Worm (Caenorhabditis elegans) whole organism, midembryonic: ENCODE data around the gene C14C10.5.

Experiments
- T22C8.4 ChIP-seq: fragments of 200-800 bp; sonication (Bioruptor generic); IDR thresholded peaks from 2 replicates; pipeline ENCODE4 v1.3.6; 2022; ENCODE audit warnings: missing genetic modification characterization, missing compliant biosample characterization
- cog-1 ChIP-seq: sonication (generic microtip); optimal IDR thresholded peaks from 2 replicates; lab custom pipeline; 2016; ENCODE audit warnings: missing genetic modification characterization, missing compliant biosample characterization
- flt-1 ChIP-seq: fragments of 200-800 bp; sonication (Bioruptor generic); IDR thresholded peaks from 2 replicates; pipeline ENCODE4 v1.3.6; 2022; ENCODE audit warnings: missing genetic modification characterization, missing compliant biosample characterization
- klf-2 ChIP-seq: fragments of 200-800 bp; sonication (Bioruptor generic); conservative IDR thresholded peaks from 2 replicates; pipeline ENCODE4 v1.3.6; 2022; ENCODE audit warnings: missing genetic modification reagents, missing genetic modification characterization, missing compliant biosample characterization
- med-1 ChIP-seq: sonication (generic microtip); optimal IDR thresholded peaks from 2 replicates; lab custom pipeline; 2017; ENCODE audit warnings: missing genetic modification characterization, mild to moderate bottlenecking, missing compliant biosample characterization, antibody characterized with exemption, missing genetic modification reagents; ENCODE audit not compliant: insufficient read depth
- ref-1 ChIP-seq: fragments of 200-800 bp; sonication (Bioruptor generic); conservative IDR thresholded peaks from 2 replicates; pipeline ENCODE4 v1.3.6; 2022; ENCODE audit warnings: missing genetic modification reagents, missing genetic modification characterization, missing compliant biosample characterization
- tab-1 ChIP-seq: fragments of 200-800 bp; sonication (Bioruptor generic); IDR thresholded peaks from 2 replicates; pipeline ENCODE4 v1.3.6; 2022; ENCODE audit warnings: missing genetic modification characterization, missing compliant biosample characterization
- ztf-23 ChIP-seq: fragments of 200-800 bp; sonication (Bioruptor generic); IDR thresholded peaks from 2 replicates; pipeline ENCODE4 v1.3.6; 2022; ENCODE audit warnings: missing genetic modification reagents, missing genetic modification characterization, missing compliant biosample characterization
- ztf-29 ChIP-seq: fragments of 200-800 bp; sonication (Bioruptor generic); IDR thresholded peaks from 2 replicates; pipeline ENCODE4 v1.3.6; 2022; ENCODE audit warnings: missing genetic modification reagents, missing genetic modification characterization, missing compliant biosample characterization

Gene C14C10.5

DNA sequence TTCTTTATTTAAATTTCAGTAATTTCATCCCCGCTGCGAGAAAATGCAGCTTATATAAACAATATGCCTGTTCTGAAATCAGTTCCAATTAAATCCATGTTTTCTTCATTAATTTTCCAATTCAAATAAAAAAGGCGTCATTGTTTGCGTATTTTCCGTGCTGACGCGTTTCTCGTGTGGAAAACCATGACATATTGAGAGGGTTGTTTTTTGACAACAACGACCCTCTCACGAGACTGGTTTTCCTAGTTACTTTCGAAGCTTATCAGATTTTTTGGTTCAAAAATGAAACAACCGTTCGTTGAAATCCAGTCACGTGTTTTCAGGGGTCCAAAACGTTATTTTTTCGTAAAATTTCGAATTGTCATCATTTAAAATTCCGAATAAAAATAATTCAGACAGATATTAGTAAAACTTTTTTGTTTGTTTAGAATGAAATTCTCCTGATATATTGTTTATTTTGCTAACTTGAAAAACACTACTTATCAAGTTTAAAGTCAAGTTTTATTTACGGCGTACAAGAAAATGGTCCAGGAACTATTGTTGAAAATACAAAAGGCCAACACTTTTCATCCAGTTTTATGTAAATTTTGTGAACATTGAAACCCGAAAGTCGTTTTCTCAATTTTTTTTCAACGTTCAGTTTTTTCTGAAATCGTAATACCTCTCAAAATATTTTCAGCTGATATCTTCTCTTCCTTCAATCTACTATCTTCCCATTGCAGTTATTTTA is at the start of gene C14C10.5:
C14C10.5 (plus strand) TSS at position 683 of the 733 bp plus-strand sequence.
- TF ChIP-seq med-1 (no peak), ztf-29 (GFP tag; lab: Robert Waterston, UW) (no peak), cog-1 (tag; lab: Kevin White, UChicago) (no peak), tab-1 (no peak), ref-1 (GFP tag; lab: Robert Waterston, UW) (no peak), flt-1 (GFP tag; lab: Robert Waterston, UW) (no peak), klf-2 (GFP tag; lab: Robert Waterston, UW) (no peak), ztf-23 (no peak), T22C8.4 (GFP tag; lab: Robert Waterston, UW) (no peak)

DNA sequence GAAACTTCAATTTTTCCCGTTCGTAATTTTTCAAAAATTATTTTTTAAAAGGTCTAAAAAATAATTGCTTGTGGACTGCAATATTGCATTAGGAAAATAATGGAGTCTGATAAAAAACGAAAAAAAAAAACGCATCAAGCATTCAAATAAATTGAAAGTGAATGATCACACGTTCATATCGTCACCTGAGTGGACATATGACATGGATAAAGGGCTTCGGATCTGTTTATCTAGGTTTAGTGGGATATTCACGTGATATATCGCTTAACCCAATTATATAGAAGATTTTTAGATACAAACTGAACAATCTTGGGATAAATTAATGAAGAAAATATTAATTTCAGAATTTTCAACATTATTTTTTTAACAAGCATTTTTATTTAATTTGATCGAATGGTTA is 49.2 kb upstream of the C14C10.5 start:
- TF ChIP-seq ztf-29 (GFP tag; lab: Robert Waterston, UW) (no peak), klf-2 (GFP tag; lab: Robert Waterston, UW) (no peak), tab-1 (no peak), T22C8.4 (GFP tag; lab: Robert Waterston, UW) (no peak), ztf-23 (no peak), ref-1 (GFP tag; lab: Robert Waterston, UW) (no peak), med-1 (no peak), cog-1 (tag; lab: Kevin White, UChicago) (no peak), flt-1 (GFP tag; lab: Robert Waterston, UW) (no peak)

DNA sequence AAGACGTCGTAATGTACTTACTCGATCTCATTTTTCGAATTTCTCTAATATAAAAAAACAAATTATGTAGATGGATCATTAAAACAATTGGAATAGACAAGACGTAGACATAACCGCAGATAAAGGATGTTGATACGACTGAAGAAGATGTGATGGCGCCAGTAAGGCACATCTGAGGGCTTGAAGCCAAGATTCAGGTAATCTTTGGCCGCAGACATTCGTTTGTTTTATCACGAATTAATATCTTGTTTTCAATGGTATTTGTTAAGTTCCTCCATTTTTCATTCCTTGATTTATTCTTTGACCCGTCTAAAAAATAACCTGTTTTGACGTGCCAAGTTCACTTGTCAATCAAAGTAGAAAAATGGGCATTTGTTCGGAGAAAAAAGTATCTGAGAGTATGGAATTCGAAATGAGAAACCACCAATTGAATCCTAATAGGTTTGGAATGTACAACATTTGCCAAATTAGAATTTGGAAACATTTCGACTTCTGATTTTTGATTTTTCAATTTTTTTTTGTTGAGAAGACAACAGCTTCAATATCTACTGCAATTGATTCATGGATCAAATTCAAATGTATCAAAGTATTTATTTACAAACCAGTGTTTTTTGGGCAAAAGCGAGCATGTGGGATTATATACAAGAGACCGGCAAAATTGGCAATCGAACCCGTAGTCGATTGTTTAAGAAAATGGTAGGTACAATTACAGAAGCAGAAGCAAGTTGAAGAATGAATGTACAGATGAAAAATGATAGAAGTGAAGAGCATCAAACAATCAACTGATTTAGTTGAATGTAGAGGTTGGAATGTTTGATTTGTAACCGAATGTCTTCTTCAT is 48.1 kb upstream of the C14C10.5 start:
- TF ChIP-seq med-1 (no peak), flt-1 (GFP tag; lab: Robert Waterston, UW) (no peak), ztf-29 (GFP tag; lab: Robert Waterston, UW) (no peak), tab-1 (no peak), cog-1 (tag; lab: Kevin White, UChicago) (no peak), T22C8.4 (GFP tag; lab: Robert Waterston, UW) (no peak), klf-2 (GFP tag; lab: Robert Waterston, UW) (no peak), ref-1 (GFP tag; lab: Robert Waterston, UW) (no peak), ztf-23 (no peak)

DNA sequence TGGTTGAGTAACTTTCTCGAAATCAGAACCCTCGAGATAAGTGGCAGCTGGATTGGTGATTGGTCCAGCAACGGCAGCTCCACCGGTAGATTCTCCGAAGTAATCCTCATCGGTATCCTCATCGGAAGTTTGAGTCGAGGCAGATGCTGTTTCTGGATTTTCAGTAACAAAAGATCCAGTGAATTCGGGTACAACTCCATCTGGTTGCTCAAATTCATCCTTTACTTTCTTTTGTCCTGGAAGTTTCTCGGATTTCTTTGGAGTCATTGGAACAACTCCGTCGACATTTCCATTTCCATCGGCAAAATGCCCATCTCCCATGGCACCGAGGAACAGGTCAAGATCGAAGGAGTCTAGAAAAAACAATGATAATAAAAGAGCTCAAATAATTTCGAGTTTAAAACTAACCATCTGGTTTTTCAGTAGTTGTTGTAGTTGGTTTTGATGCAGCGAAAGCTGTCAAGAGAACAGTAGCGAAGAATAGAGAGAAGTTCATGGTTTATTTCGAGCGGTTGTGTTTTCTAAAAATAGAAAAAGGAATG is 47.2 kb upstream of the C14C10.5 start, which contains the start of gene F45D3.4:
F45D3.4 (minus strand) TSS at position 521 of the 542 bp plus-strand sequence.
- TF ChIP-seq med-1 (no peak), ztf-23 (no peak), tab-1 (no peak), T22C8.4 (GFP tag; lab: Robert Waterston, UW) (no peak), klf-2 (GFP tag; lab: Robert Waterston, UW) (no peak), cog-1 (tag; lab: Kevin White, UChicago) (no peak), ztf-29 (GFP tag; lab: Robert Waterston, UW) (no peak), flt-1 (GFP tag; lab: Robert Waterston, UW) (no peak), ref-1 (GFP tag; lab: Robert Waterston, UW) (no peak)

DNA sequence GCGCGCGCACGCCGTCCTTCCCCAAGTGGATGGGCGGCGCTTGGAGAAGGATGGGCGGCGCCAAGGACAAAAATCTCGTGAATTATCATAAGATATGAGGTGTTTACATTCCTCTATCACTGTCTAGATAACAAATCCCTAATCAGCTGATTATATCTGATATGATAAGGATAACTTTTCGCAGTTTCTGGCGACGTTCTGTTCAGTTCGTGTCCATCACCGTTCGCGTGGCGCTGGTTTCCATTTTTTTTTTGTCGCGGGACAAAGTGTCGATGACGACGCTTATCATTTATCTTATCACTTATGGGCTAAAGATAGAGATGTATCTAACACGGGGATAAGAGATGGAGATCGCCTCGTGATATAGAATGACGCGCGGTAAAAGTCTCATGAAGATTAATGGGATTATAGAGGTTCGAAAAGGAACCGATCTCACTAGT is 46.7 kb upstream of the C14C10.5 start:
- no peak for TF ChIP-seq tab-1
- TF ChIP-seq klf-2 (GFP tag; lab: Robert Waterston, UW): no peak
- no peak for TF ChIP-seq ztf-29 (GFP tag; lab: Robert Waterston, UW)
- no peak for TF ChIP-seq T22C8.4 (GFP tag; lab: Robert Waterston, UW)
- no peak for TF ChIP-seq ref-1 (GFP tag; lab: Robert Waterston, UW)
- no peak for TF ChIP-seq med-1
- no peak for TF ChIP-seq cog-1 (tag; lab: Kevin White, UChicago)
- no peak for TF ChIP-seq ztf-23
- TF ChIP-seq flt-1 (GFP tag; lab: Robert Waterston, UW): no peak

DNA sequence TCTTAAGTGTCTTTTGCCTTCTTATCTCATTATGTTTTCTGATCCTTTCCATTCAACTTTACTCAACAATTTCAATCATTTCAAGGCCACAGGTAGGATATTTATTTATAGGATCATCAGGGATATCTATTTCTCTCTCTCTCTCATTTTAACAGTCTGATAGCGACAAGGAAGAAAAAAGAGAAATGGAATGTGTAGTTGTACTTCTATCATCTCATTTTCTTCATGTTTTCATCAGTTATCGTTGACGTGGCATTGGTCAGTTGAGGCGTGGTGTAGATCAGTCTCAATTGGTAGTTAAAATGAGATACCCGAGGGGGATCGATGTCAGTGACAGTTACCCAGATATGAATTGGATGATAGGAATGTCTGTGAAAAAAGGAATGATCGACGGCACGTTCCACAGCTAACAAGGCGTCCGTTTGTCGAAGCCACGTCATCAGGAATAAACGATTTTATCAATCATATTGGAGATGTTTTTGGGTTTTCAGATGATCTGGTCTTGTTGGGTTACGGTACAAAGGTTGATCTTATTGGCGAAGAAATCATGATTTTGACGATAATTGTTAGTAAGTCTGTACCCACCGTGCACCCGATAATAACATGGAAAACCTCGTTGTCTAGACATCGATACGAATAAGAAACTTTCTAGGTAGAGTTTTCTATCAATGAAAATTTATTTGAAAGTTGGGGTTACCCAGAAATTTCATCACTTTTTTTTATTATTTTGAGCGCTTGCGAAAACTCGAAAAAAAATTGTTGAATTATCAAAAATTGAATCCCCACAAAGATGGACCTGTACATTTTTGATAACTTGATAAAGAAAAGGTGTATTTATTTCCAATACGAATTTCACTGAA is 45.6 kb upstream of the C14C10.5 start:
- TF ChIP-seq T22C8.4 (GFP tag; lab: Robert Waterston, UW): no peak
- no peak for TF ChIP-seq ztf-23
- no peak for TF ChIP-seq ztf-29 (GFP tag; lab: Robert Waterston, UW)

DNA sequence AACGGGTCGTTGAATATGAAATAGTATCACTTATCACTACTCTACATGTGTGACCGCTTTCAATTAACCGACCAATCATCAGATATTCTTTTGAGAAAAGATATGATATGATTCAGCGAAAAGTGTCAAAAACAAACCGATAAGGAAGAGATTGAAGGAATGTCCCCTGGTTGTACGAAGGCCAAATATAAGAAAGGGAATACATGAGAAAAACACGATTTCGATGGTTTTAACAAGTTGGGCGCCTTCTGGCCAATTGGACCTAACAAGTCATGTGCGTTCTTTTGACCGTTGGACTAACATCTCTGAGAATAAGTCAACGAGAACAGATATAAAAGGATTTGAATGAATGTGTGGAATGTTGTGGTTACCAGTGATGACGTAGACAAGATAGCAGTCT is 44.1 kb upstream of the C14C10.5 start:
- no peak for TF ChIP-seq T22C8.4 (GFP tag; lab: Robert Waterston, UW)

DNA sequence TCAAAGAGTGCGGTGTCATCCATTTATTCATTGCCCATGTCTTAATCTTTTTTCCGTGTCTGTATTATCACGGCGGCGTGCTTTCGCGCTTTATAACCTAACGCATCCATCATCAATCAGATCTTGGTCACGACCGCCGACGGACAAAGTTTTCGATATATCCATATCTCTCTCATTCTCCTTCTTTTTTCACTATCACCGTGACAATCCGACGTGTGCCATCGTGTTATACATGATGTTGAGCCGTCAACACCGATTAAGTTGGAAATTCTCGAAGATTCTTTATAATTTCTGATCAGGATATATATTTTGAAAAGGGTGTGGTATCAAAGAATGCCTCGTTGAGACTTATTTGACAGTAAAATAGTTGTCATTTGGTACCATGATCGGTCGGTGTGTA is 43.1 kb upstream of the C14C10.5 start:
- no peak for TF ChIP-seq T22C8.4 (GFP tag; lab: Robert Waterston, UW)
- no peak for TF ChIP-seq ztf-29 (GFP tag; lab: Robert Waterston, UW)
- TF ChIP-seq ztf-23: no peak
- TF ChIP-seq cog-1 (tag; lab: Kevin White, UChicago): no peak
- no peak for TF ChIP-seq flt-1 (GFP tag; lab: Robert Waterston, UW)
- no peak for TF ChIP-seq ref-1 (GFP tag; lab: Robert Waterston, UW)
- TF ChIP-seq tab-1: no peak
- no peak for TF ChIP-seq med-1
- no peak for TF ChIP-seq klf-2 (GFP tag; lab: Robert Waterston, UW)

DNA sequence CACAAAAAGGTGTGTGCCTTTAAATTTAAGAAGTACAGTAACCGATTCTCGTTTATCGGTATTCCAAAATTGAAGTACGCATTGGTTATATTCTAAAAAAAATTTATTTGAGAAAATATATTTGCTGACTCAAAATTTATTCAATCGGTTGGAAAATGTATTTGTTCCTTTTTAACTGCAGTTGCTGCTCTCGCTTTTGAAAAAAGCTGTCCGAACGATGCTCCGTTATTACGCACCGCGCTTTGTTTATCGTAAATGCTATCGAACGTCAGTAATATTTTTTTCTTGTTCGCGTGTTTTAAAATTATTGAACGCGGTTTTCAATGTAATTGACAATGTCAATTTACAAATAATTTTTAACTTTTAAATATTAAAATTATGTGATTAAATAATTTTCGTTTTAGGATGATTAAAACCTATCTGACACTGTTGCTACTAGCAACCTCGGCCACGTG is 39.6 kb upstream of the C14C10.5 start, which contains the start of gene sel-1:
sel-1 (plus strand) TSS at position 405 of the 455 bp plus-strand sequence.
- TF ChIP-seq ref-1 (GFP tag; lab: Robert Waterston, UW) (no peak), klf-2 (GFP tag; lab: Robert Waterston, UW) (no peak), med-1 (no peak), T22C8.4 (GFP tag; lab: Robert Waterston, UW) (no peak), ztf-23 (no peak), ztf-29 (GFP tag; lab: Robert Waterston, UW) (no peak)
